Worm (Caenorhabditis elegans): ENCODE results near the gene glc-4.
A peak's percentile ranks its signal among the peaks of the same experiment; 100 is the strongest.

The glc-4 gene

DNA sequence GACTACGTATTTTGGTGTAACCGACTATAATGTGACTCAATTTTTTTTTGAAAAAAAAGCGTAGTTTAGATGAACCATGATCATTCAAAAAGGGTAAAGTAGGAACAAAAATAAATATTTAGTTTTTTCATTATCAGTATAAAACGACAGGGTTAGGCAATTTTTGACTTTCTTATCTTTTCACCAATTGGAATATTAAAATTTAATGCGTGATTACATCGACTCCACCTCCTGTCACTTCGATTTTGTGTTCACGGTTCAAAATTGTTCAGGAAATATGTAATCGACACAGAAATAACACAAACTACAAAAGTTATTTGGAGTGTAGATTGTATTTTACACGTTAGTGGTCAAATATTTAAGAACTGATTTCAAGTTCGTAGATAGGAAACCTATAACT lies 8.0 kb downstream of the glc-4 start:
- TF ChIP-seq odd-2 (tag; optimal IDR thresholded peaks at IDR 0.05) (no peak), mec-3 (tag; optimal IDR thresholded peaks at IDR 0.05; ENCODE audit: borderline replicate concordance) (no peak), ceh-34 (tag; optimal IDR thresholded peaks at IDR 0.05) (no peak), F13H6.1 (tag; optimal IDR thresholded peaks at IDR 0.05) (no peak), sdc-2 (tag; optimal IDR thresholded peaks at IDR 0.05) (no peak), unc-86 (tag; optimal IDR thresholded peaks at IDR 0.05) (no peak), ceh-6 (GFP tag; optimal IDR thresholded peaks at IDR 0.05) (no peak), pqm-1 (tag; optimal IDR thresholded peaks at IDR 0.05) (no peak), syd-9 (tag; optimal IDR thresholded peaks at IDR 0.05) (no peak), ceh-19 (GFP tag; optimal IDR thresholded peaks at IDR 0.05) (no peak)

DNA sequence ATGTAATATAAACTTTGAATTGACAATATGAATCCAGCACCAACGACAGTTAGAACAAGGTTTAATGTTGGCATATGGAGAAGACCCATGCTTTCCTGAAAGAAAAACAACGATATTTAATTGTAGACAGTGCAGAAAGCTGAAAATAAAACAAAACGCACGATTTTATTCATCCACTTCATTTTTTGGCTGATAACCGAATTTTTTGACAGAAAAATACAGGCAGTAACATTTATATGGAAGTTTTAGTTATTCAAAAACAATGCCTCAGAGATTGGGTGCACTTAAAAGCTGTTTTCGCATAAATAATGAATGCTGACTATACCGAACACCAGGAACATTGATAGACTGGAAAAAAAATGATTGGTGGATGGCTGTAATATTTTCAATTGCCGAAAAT lies 9.0 kb downstream of the glc-4 start, which contains the start of gene mfsd-13.2:
TSS of gene mfsd-13.2 (minus strand) at position 101 of the 400 bp plus-strand sequence.
- no peak for TF ChIP-seq Y22D7AL.16 (tag; optimal IDR thresholded peaks at IDR 0.05)
- TF ChIP-seq pros-1 (tag; optimal IDR thresholded peaks at IDR 0.05), result no peak

ce11 chrII:7161512-7161911 lies 13.2 kb downstream of the glc-4 start, which contains the start of gene C27H5.12:
Gene C27H5.12, minus strand, starts transcription at chrII:7161612.
- TF ChIP-seq ceh-24 (tag; optimal IDR thresholded peaks at IDR 0.05) (no peak), unc-86 (tag; optimal IDR thresholded peaks at IDR 0.05) (no peak), elt-4 (tag; optimal IDR thresholded peaks at IDR 0.05) (no peak), ceh-19 (GFP tag; optimal IDR thresholded peaks at IDR 0.05) (no peak), sox-4 (tag; optimal IDR thresholded peaks at IDR 0.05) (no peak), hlh-30 (tag; optimal IDR thresholded peaks at IDR 0.05; ENCODE audit: insufficient read depth) (no peak), sdc-2 (tag; optimal IDR thresholded peaks at IDR 0.05) (no peak), ceh-18 (tag; optimal IDR thresholded peaks at IDR 0.05) (no peak), hlh-13 (GFP tag; optimal IDR thresholded peaks at IDR 0.05) (no peak), unc-3 (GFP tag; conservative IDR thresholded peaks at IDR 0.05) (no peak), unc-3 (tag; optimal IDR thresholded peaks at IDR 0.05) (no peak), elt-2 (tag; optimal IDR thresholded peaks at IDR 0.05) (no peak), nhr-11 (tag; optimal IDR thresholded peaks at IDR 0.05) (no peak), syd-9 (tag; optimal IDR thresholded peaks at IDR 0.05) (no peak), ama-1 (optimal IDR thresholded peaks at IDR 0.05) (no peak), nfya-1 (tag; optimal IDR thresholded peaks at IDR 0.05) (no peak), ttx-3 (tag; optimal IDR thresholded peaks at IDR 0.05) (no peak)

ce11 chrII:7157415-7157814 lies 17.3 kb downstream of the glc-4 start:
- no peak for TF ChIP-seq ceh-14 (tag; optimal IDR thresholded peaks at IDR 0.05)
- peak; percentile 61 for TF ChIP-seq elt-2 (tag; optimal IDR thresholded peaks at IDR 0.05)

ce11 chrII:7155392-7155791 lies 19.4 kb downstream of the glc-4 start, which contains the start of gene C27H5.2:
Gene C27H5.2, plus strand, starts transcription at chrII:7155581.
- peak; percentile 47 for TF ChIP-seq ama-1 (optimal IDR thresholded peaks at IDR 0.05)
- no peak for TF ChIP-seq lin-11 (tag; optimal IDR thresholded peaks at IDR 0.05)

ce11 chrII:7154711-7155110 lies 20.0 kb downstream of the glc-4 start:
- TF ChIP-seq npax-4 (tag; optimal IDR thresholded peaks at IDR 0.05) (no peak), tbx-2 (tag; optimal IDR thresholded peaks at IDR 0.05) (no peak), pros-1 (tag; optimal IDR thresholded peaks at IDR 0.05) (no peak), hlh-13 (GFP tag; optimal IDR thresholded peaks at IDR 0.05) (no peak), lim-6 (tag; optimal IDR thresholded peaks at IDR 0.05) (no peak), ceh-48 (tag; optimal IDR thresholded peaks at IDR 0.05) (no peak), ceh-22 (tag; optimal IDR thresholded peaks at IDR 0.05) (no peak), gmeb-2 (tag; optimal IDR thresholded peaks at IDR 0.05) (no peak), ceh-9 (tag; optimal IDR thresholded peaks at IDR 0.05) (no peak), hlh-15 (tag; optimal IDR thresholded peaks at IDR 0.05) (no peak), che-1 (tag; optimal IDR thresholded peaks at IDR 0.05) (no peak), F13H6.1 (tag; optimal IDR thresholded peaks at IDR 0.05) (no peak), unc-86 (tag; optimal IDR thresholded peaks at IDR 0.05) (no peak), sox-4 (tag; optimal IDR thresholded peaks at IDR 0.05) (no peak), elt-4 (tag; optimal IDR thresholded peaks at IDR 0.05) (no peak), sox-2 (GFP tag; IDR thresholded peaks at IDR 0.05) (no peak), ceh-19 (GFP tag; optimal IDR thresholded peaks at IDR 0.05) (no peak), unc-55 (GFP tag; optimal IDR thresholded peaks at IDR 0.05) (no peak)
